Fruit fly (Drosophila melanogaster) whole organism, embryonic: Measurements from ENCODE around the gene Glt.
A peak's percentile ranks its signal among the peaks of the same experiment; 100 is the strongest.

Experiments used
- Asciz ChIP-seq: fragments of 200-800 bp; sonication (Bioruptor generic); optimal IDR thresholded peaks from 2 replicates; lab custom pipeline; 2017; ENCODE audit warnings: missing biosample characterization, mild to moderate bottlenecking, missing genetic modification characterization, missing genetic modification reagents
- Bteb2 ChIP-seq: fragments of 200-800 bp; sonication (Bioruptor generic); optimal IDR thresholded peaks from 2 replicates; lab custom pipeline; 2016; ENCODE audit warnings: missing biosample characterization, missing genetic modification characterization
- CG1024 ChIP-seq: fragments of 200-800 bp; sonication (Bioruptor generic); IDR thresholded peaks from 2 replicates; pipeline ENCODE4 v1.3.6; 2022; ENCODE audit warnings: missing biosample characterization, missing genetic modification characterization
- CG10321 ChIP-seq: fragments of 200-800 bp; sonication (Bioruptor generic); IDR thresholded peaks from 2 replicates; pipeline ENCODE4 v1.3.6; 2022; ENCODE audit warnings: missing biosample characterization, missing genetic modification characterization
- CG11695 ChIP-seq: fragments of 200-800 bp; sonication (Bioruptor generic); IDR thresholded peaks from 3 replicates; pipeline ENCODE4 v1.3.6; 2022; ENCODE audit warnings: missing biosample characterization, missing genetic modification characterization
- CG11696 ChIP-seq: fragments of 200-800 bp; sonication (Bioruptor generic); IDR thresholded peaks from 2 replicates; pipeline ENCODE4 v1.3.6; 2022; ENCODE audit warnings: missing biosample characterization, missing genetic modification characterization
- CG12942 ChIP-seq: fragments of 200-800 bp; sonication (Bioruptor generic); optimal IDR thresholded peaks from 3 replicates; lab custom pipeline; 2016; ENCODE audit warnings: missing biosample characterization, missing genetic modification characterization
- CG15514 ChIP-seq: fragments of 200-800 bp; sonication (Bioruptor generic); optimal IDR thresholded peaks from 3 replicates; lab custom pipeline; 2017; ENCODE audit warnings: missing biosample characterization, missing genetic modification characterization, mild to moderate bottlenecking, moderate library complexity, missing genetic modification reagents
- CG2129 ChIP-seq: fragments of 200-800 bp; sonication (Bioruptor generic); IDR thresholded peaks from 2 replicates; pipeline ENCODE4 v1.3.6; 2022; ENCODE audit warnings: missing biosample characterization, missing genetic modification characterization; ENCODE audit not compliant: partially characterized antibody
- CG30431 ChIP-seq: fragments of 200-800 bp; sonication (Bioruptor generic); optimal IDR thresholded peaks from 2 replicates; lab custom pipeline; 2017; ENCODE audit warnings: missing biosample characterization, missing genetic modification characterization
- CG31441 ChIP-seq: fragments of 200-800 bp; sonication (Bioruptor generic); IDR thresholded peaks from 2 replicates; pipeline ENCODE4 v1.3.6; 2022; ENCODE audit warnings: missing biosample characterization, missing genetic modification characterization
- CG32532 ChIP-seq: fragments of 200-800 bp; sonication (Bioruptor generic); IDR thresholded peaks from 2 replicates; pipeline ENCODE4 v1.3.6; 2022; ENCODE audit warnings: missing biosample characterization, missing genetic modification characterization
- CG4404 ChIP-seq: fragments of 200-800 bp; sonication (Bioruptor generic); IDR thresholded peaks from 2 replicates; pipeline ENCODE4 v1.3.6; 2022; ENCODE audit warnings: missing biosample characterization, missing genetic modification characterization
- CG4854 ChIP-seq: fragments of 200-800 bp; sonication (Bioruptor generic); optimal IDR thresholded peaks from 2 replicates; lab custom pipeline; 2016; ENCODE audit warnings: missing biosample characterization, missing genetic modification characterization, inconsistent platforms
- CG5180 ChIP-seq: fragments of 200-800 bp; sonication (Bioruptor generic); optimal IDR thresholded peaks from 3 replicates; lab custom pipeline; 2017; ENCODE audit warnings: missing biosample characterization, missing genetic modification characterization, mild to moderate bottlenecking, moderate library complexity, missing genetic modification reagents
- CG6765 ChIP-seq: fragments of 200-800 bp; sonication (Bioruptor generic); optimal IDR thresholded peaks from 3 replicates; lab custom pipeline; 2017; ENCODE audit warnings: missing biosample characterization, mild to moderate bottlenecking, missing genetic modification characterization
- CG7372 ChIP-seq: fragments of 200-800 bp; sonication (Bioruptor generic); IDR thresholded peaks from 2 replicates; pipeline ENCODE4 v1.3.6; 2022; ENCODE audit warnings: missing biosample characterization, missing genetic modification characterization
- CG7928 ChIP-seq: fragments of 200-800 bp; sonication (Bioruptor generic); optimal IDR thresholded peaks from 2 replicates; lab custom pipeline; 2017; ENCODE audit warnings: missing biosample characterization, mild to moderate bottlenecking, missing genetic modification characterization
- CG8944 ChIP-seq: fragments of 200-800 bp; sonication (Bioruptor generic); optimal IDR thresholded peaks from 3 replicates; lab custom pipeline; 2016; ENCODE audit warnings: missing biosample characterization, missing genetic modification characterization
- CG9797 ChIP-seq: fragments of 200-800 bp; sonication (Bioruptor generic); optimal IDR thresholded peaks from 3 replicates; lab custom pipeline; 2018; ENCODE audit warnings: missing biosample characterization, mild to moderate bottlenecking, missing genetic modification characterization
- D ChIP-seq, 2 experiments: fragments of 200-800 bp in 1 of 2; fragments of >200 bp in 1 of 2; sonication (Bioruptor generic) in 1 of 2; optimal IDR thresholded peaks; 2 replicates in 1 of 2; 3 replicates in 1 of 2; lab custom pipeline; 2017; ENCODE audit warnings: mild to moderate bottlenecking in 1 of 2, missing biosample characterization in 1 of 2, missing genetic modification characterization in 1 of 2, missing genetic modification reagents in 1 of 2
- D19A ChIP-seq: fragments of 200-800 bp; optimal IDR thresholded peaks from 3 replicates; lab custom pipeline; 2019; ENCODE audit warnings: missing biosample characterization, mild to moderate bottlenecking, missing genetic modification characterization, moderate library complexity
- Dip3 ChIP-seq: fragments of 200-800 bp; sonication (Bioruptor generic); optimal IDR thresholded peaks from 3 replicates; lab custom pipeline; 2016; ENCODE audit warnings: missing biosample characterization, missing genetic modification characterization
- Gsc ChIP-seq: fragments of 200-800 bp; sonication (Bioruptor generic); IDR thresholded peaks from 2 replicates; pipeline ENCODE4 v1.3.6; 2022; ENCODE audit warnings: missing biosample characterization, missing genetic modification characterization
- Hr3 ChIP-seq: fragments of 200-800 bp; sonication (Bioruptor generic); optimal IDR thresholded peaks from 3 replicates; lab custom pipeline; 2016; ENCODE audit warnings: missing biosample characterization, missing genetic modification characterization
- Hr39 ChIP-seq: fragments of >200 bp; optimal IDR thresholded peaks from 2 replicates; lab custom pipeline; 2017
- Hr51 ChIP-seq, 2 experiments: fragments of 200-800 bp; sonication (Bioruptor generic); optimal IDR thresholded peaks; 2 replicates in 1 of 2; 3 replicates in 1 of 2; lab custom pipeline; 2016 to 2018; ENCODE audit warnings: missing biosample characterization in 2 of 2, missing genetic modification characterization in 2 of 2, mild to moderate bottlenecking in 1 of 2, moderate library complexity in 1 of 2
- Mad ChIP-seq: fragments of 200-800 bp; sonication (Bioruptor generic); optimal IDR thresholded peaks from 2 replicates; lab custom pipeline; 2016; ENCODE audit warnings: missing biosample characterization, missing genetic modification characterization
- Rfx ChIP-seq: fragments of 200-800 bp; sonication (Bioruptor generic); IDR thresholded peaks from 2 replicates; pipeline ENCODE4 v1.3.6; 2022; ENCODE audit warnings: missing biosample characterization, missing genetic modification characterization
- amos ChIP-seq: fragments of 200-800 bp; sonication (Bioruptor generic); IDR thresholded peaks from 2 replicates; pipeline ENCODE4 v1.3.6; 2022; ENCODE audit warnings: missing biosample characterization, missing genetic modification characterization; ENCODE audit not compliant: partially characterized antibody
- ash1 ChIP-seq: fragments of 200-800 bp; sonication (Bioruptor generic); optimal IDR thresholded peaks from 2 replicates; lab custom pipeline; 2018; ENCODE audit warnings: missing biosample characterization, mild to moderate bottlenecking, missing genetic modification characterization
- cas ChIP-seq: fragments of 200-800 bp; sonication (Bioruptor generic); IDR thresholded peaks from 2 replicates; pipeline ENCODE4 v1.3.6; 2022; ENCODE audit warnings: missing biosample characterization, missing genetic modification characterization
- caup ChIP-seq: fragments of 200-800 bp; sonication (Bioruptor generic); optimal IDR thresholded peaks from 3 replicates; lab custom pipeline; 2017; ENCODE audit warnings: missing biosample characterization, mild to moderate bottlenecking, missing genetic modification characterization, moderate library complexity; ENCODE audit not compliant: severe bottlenecking
- corto ChIP-seq: fragments of 200-800 bp; sonication (Bioruptor generic); optimal IDR thresholded peaks from 2 replicates; lab custom pipeline; 2016; ENCODE audit warnings: missing biosample characterization, mild to moderate bottlenecking, missing genetic modification characterization, moderate library complexity
- crc ChIP-seq: fragments of 200-800 bp; sonication (Bioruptor generic); optimal IDR thresholded peaks from 2 replicates; lab custom pipeline; 2016; ENCODE audit warnings: missing biosample characterization, missing genetic modification characterization
- croc ChIP-seq: fragments of 200-800 bp; sonication (Bioruptor generic); conservative IDR thresholded peaks from 3 replicates; pipeline ENCODE4 v1.3.6; 2022; ENCODE audit warnings: missing biosample characterization, missing genetic modification characterization
- da ChIP-seq: fragments of 200-800 bp; sonication (Bioruptor generic); optimal IDR thresholded peaks from 2 replicates; lab custom pipeline; 2016; ENCODE audit warnings: missing biosample characterization, missing genetic modification characterization
- esg ChIP-seq: fragments of 200-800 bp; sonication (Bioruptor generic); conservative IDR thresholded peaks from 2 replicates; pipeline ENCODE4 v1.3.6; 2022; ENCODE audit warnings: missing biosample characterization, missing genetic modification characterization
- ftz-f1 ChIP-seq: fragments of 200-800 bp; sonication (Bioruptor generic); optimal IDR thresholded peaks from 2 replicates; lab custom pipeline; 2016; ENCODE audit warnings: missing biosample characterization, missing genetic modification characterization
- ind ChIP-seq: fragments of 200-800 bp; sonication (Bioruptor generic); optimal IDR thresholded peaks from 3 replicates; lab custom pipeline; 2016; ENCODE audit warnings: missing biosample characterization, missing genetic modification characterization
- knrl ChIP-seq: fragments of 200-800 bp; sonication (Bioruptor generic); IDR thresholded peaks from 3 replicates; pipeline ENCODE4 v1.3.6; 2022; ENCODE audit warnings: missing biosample characterization, missing genetic modification characterization; ENCODE audit not compliant: partially characterized antibody
- pan ChIP-seq, 4 experiments: fragments of >200 bp in 3 of 4; fragments of 200-800 bp in 1 of 4; sonication (Bioruptor generic) in 1 of 4; optimal IDR thresholded peaks in 3 of 4; IDR thresholded peaks in 1 of 4; 2 replicates each; pipeline versions ENCODE4 v1.3.6 to Lab custom; 2017 to 2022; ENCODE audit warnings: missing biosample characterization in 2 of 4, missing genetic modification characterization in 2 of 4, mixed read lengths in 1 of 4
- phol ChIP-seq: fragments of 200-800 bp; sonication (Bioruptor generic); optimal IDR thresholded peaks from 3 replicates; lab custom pipeline; 2018; ENCODE audit warnings: missing biosample characterization, mild to moderate bottlenecking, missing genetic modification characterization, moderate library complexity
- pzg ChIP-seq: fragments of 200-800 bp; sonication (Bioruptor generic); optimal IDR thresholded peaks from 3 replicates; lab custom pipeline; 2018; ENCODE audit warnings: missing biosample characterization, mild to moderate bottlenecking, missing genetic modification characterization, moderate library complexity
- sd ChIP-seq: fragments of 200-800 bp; sonication (Bioruptor generic); optimal IDR thresholded peaks from 3 replicates; lab custom pipeline; 2018; ENCODE audit warnings: missing biosample characterization, mild to moderate bottlenecking, missing genetic modification characterization, moderate library complexity
- sob ChIP-seq: fragments of 200-800 bp; sonication (Bioruptor generic); IDR thresholded peaks from 2 replicates; pipeline ENCODE4 v1.3.6; 2022; ENCODE audit warnings: missing biosample characterization, missing genetic modification characterization
- sr ChIP-seq: fragments of 200-800 bp; sonication (Bioruptor generic); IDR thresholded peaks from 3 replicates; pipeline ENCODE4 v1.3.6; 2022; ENCODE audit warnings: missing biosample characterization, missing genetic modification characterization
- trh ChIP-seq: fragments of 200-800 bp; sonication (Bioruptor generic); optimal IDR thresholded peaks from 2 replicates; lab custom pipeline; 2016; ENCODE audit warnings: missing biosample characterization, missing genetic modification characterization
- tup ChIP-seq: fragments of 200-800 bp; sonication (Bioruptor generic); optimal IDR thresholded peaks from 2 replicates; lab custom pipeline; 2016; ENCODE audit warnings: missing biosample characterization, mild to moderate bottlenecking, missing genetic modification characterization, moderate library complexity

Gene Glt

dm6 chr2L:8692426-8693180, 20.1 kb downstream of the Glt start (continued):
- TF ChIP-seq D19A (tag; lab: Kevin White, UChicago) (no peak), CG2129 (GFP tag; lab: Robert Waterston, UW) (no peak), CG9797 (GFP tag; lab: Kevin White, UChicago) (no peak), croc (GFP tag; lab: Robert Waterston, UW) (no peak), sob (GFP tag; lab: Robert Waterston, UW) (peak; percentile 86), CG7372 (no peak), Hr3 (no peak), da (GFP tag; lab: Kevin White, UChicago) (no peak), CG7928 (GFP tag; lab: Kevin White, UChicago) (no peak), sr (no peak), CG5180 (GFP tag; lab: Kevin White, UChicago) (no peak), CG12942 (GFP tag; lab: Kevin White, UChicago) (no peak), Bteb2 (GFP tag; lab: Kevin White, UChicago) (no peak), ind (GFP tag; lab: Kevin White, UChicago) (no peak), phol (tag; lab: Kevin White, UChicago) (no peak), sd (no peak), CG31441 (GFP tag; lab: Robert Waterston, UW) (no peak), pan (optimal IDR thresholded peaks at IDR 0.05; lab: Kevin White, UChicago) (no peak), pan (GFP tag; optimal IDR thresholded peaks at IDR 0.05 in 1 of 2, IDR thresholded peaks at IDR 0.05 in 1 of 2) (no peak), tup (GFP tag; lab: Kevin White, UChicago) (no peak), Dip3 (GFP tag; lab: Kevin White, UChicago) (no peak), CG8944 (no peak), ftz-f1 (GFP tag; lab: Kevin White, UChicago) (no peak), amos (no peak), CG32532 (GFP tag; lab: Robert Waterston, UW) (peak; percentile 68), knrl (GFP tag; lab: Robert Waterston, UW) (no peak), caup (GFP tag; lab: Kevin White, UChicago) (peak; percentile 74), CG11695 (GFP tag; lab: Robert Waterston, UW) (no peak), Mad (GFP tag; lab: Kevin White, UChicago) (no peak), crc (GFP tag; lab: Kevin White, UChicago) (peak; percentile 0), CG15514 (GFP tag; lab: Kevin White, UChicago) (peak; percentile 35), CG10321 (GFP tag; lab: Robert Waterston, UW) (peak; percentile 77), CG4854 (GFP tag; lab: Kevin White, UChicago) (no peak), CG4404 (GFP tag; lab: Robert Waterston, UW) (no peak), D (optimal IDR thresholded peaks at IDR 0.05; lab: Kevin White, UChicago) (no peak), D (GFP tag; optimal IDR thresholded peaks at IDR 0.05; lab: Kevin White, UChicago) (no peak), CG1024 (GFP tag; lab: Robert Waterston, UW) (no peak), trh (GFP tag; lab: Kevin White, UChicago) (no peak), CG30431 (GFP tag; lab: Kevin White, UChicago) (no peak), CG6765 (GFP tag; lab: Kevin White, UChicago) (peak; percentile 47), Asciz (GFP tag; lab: Kevin White, UChicago) (no peak), CG11696 (GFP tag; lab: Robert Waterston, UW) (0 out of 2 replicates have a peak, but pooled peaks have one; percentile 25), corto (GFP tag; lab: Kevin White, UChicago) (no peak), Rfx (peak; percentile 81), Hr39 (lab: Kevin White, UChicago) (no peak), ash1 (GFP tag; lab: Kevin White, UChicago) (no peak), Hr51 (GFP tag; optimal IDR thresholded peaks at IDR 0.05; lab: Kevin White, UChicago) (no peak), Gsc (GFP tag; lab: Robert Waterston, UW) (no peak), pzg (GFP tag; lab: Kevin White, UChicago) (no peak), esg (GFP tag; lab: Robert Waterston, UW) (no peak), cas (GFP tag; lab: Robert Waterston, UW) (no peak)
